Fruit fly (Drosophila melanogaster) whole organism, embryonic: Measurements from ENCODE around the gene Vps2.

Source experiments
- ATbp ChIP-seq: fragments of 200-800 bp; sonication (Bioruptor generic); optimal IDR thresholded peaks from 2 replicates; lab custom pipeline; 2017; ENCODE audit warnings: missing biosample characterization, mild to moderate bottlenecking, missing genetic modification characterization, missing genetic modification reagents
- Antp ChIP-seq: fragments of 200-800 bp; sonication (Bioruptor generic); optimal IDR thresholded peaks from 3 replicates; lab custom pipeline; 2016; ENCODE audit warnings: missing biosample characterization, missing genetic modification characterization
- Atf3 ChIP-seq: fragments of 200-800 bp; sonication (Bioruptor generic); optimal IDR thresholded peaks from 3 replicates; lab custom pipeline; 2016; ENCODE audit warnings: missing biosample characterization, missing genetic modification characterization
- B-H2 ChIP-seq: fragments of 200-800 bp; sonication (Bioruptor generic); optimal IDR thresholded peaks from 2 replicates; lab custom pipeline; 2018; ENCODE audit warnings: missing biosample characterization, mild to moderate bottlenecking, missing genetic modification characterization
- Bteb2 ChIP-seq: fragments of 200-800 bp; sonication (Bioruptor generic); optimal IDR thresholded peaks from 2 replicates; lab custom pipeline; 2016; ENCODE audit warnings: missing biosample characterization, missing genetic modification characterization
- CG11504 ChIP-seq: fragments of 200-800 bp; sonication (Bioruptor generic); optimal IDR thresholded peaks from 3 replicates; lab custom pipeline; 2019; ENCODE audit warnings: missing biosample characterization, mild to moderate bottlenecking, missing genetic modification characterization, moderate library complexity
- CG1233 ChIP-seq: fragments of 200-800 bp; sonication (Bioruptor generic); optimal IDR thresholded peaks from 4 replicates; lab custom pipeline; 2018; ENCODE audit warnings: missing biosample characterization, mild to moderate bottlenecking, missing genetic modification characterization
- CG13775 ChIP-seq: fragments of 200-800 bp; sonication (Bioruptor generic); optimal IDR thresholded peaks from 3 replicates; lab custom pipeline; 2017; ENCODE audit warnings: missing biosample characterization, mild to moderate bottlenecking, missing genetic modification characterization
- CG14965 ChIP-seq: fragments of 200-800 bp; sonication (Bioruptor generic); optimal IDR thresholded peaks from 2 replicates; lab custom pipeline; 2016; ENCODE audit warnings: missing biosample characterization, missing genetic modification characterization, borderline replicate concordance
- CG1792 ChIP-seq: fragments of 200-800 bp; sonication (Bioruptor generic); optimal IDR thresholded peaks from 2 replicates; lab custom pipeline; 2016; ENCODE audit warnings: missing biosample characterization, missing genetic modification characterization
- CG2889 ChIP-seq: fragments of 200-800 bp; sonication (Bioruptor generic); IDR thresholded peaks from 3 replicates; pipeline ENCODE4 v1.3.6; 2022; ENCODE audit warnings: missing biosample characterization, missing genetic modification characterization
- CG34224 ChIP-seq: fragments of 200-800 bp; sonication (Bioruptor generic); IDR thresholded peaks from 3 replicates; pipeline ENCODE4 v1.3.6; 2022; ENCODE audit warnings: missing biosample characterization, missing genetic modification characterization; ENCODE audit not compliant: partially characterized antibody
- CG42726 ChIP-seq: fragments of 200-800 bp; sonication (Bioruptor generic); IDR thresholded peaks from 2 replicates; pipeline ENCODE4 v1.3.6; 2022; ENCODE audit warnings: missing biosample characterization, missing genetic modification characterization; ENCODE audit not compliant: partially characterized antibody
- CG43689 ChIP-seq: fragments of 200-800 bp; sonication (Bioruptor generic); IDR thresholded peaks from 2 replicates; pipeline ENCODE4 v1.3.6; 2022; ENCODE audit warnings: missing biosample characterization, missing genetic modification characterization
- CG5180 ChIP-seq: fragments of 200-800 bp; sonication (Bioruptor generic); optimal IDR thresholded peaks from 3 replicates; lab custom pipeline; 2017; ENCODE audit warnings: missing biosample characterization, missing genetic modification characterization, mild to moderate bottlenecking, moderate library complexity, missing genetic modification reagents
- CG6654 ChIP-seq: fragments of 200-800 bp; sonication (Bioruptor generic); optimal IDR thresholded peaks from 2 replicates; lab custom pipeline; 2017; ENCODE audit warnings: missing biosample characterization, mild to moderate bottlenecking, missing genetic modification characterization
- CG8089 ChIP-seq: fragments of 200-800 bp; sonication (Bioruptor generic); optimal IDR thresholded peaks from 3 replicates; lab custom pipeline; 2016; ENCODE audit warnings: missing biosample characterization, missing genetic modification characterization
- CG8281 ChIP-seq: fragments of 200-800 bp; sonication (Bioruptor generic); optimal IDR thresholded peaks from 2 replicates; lab custom pipeline; 2018; ENCODE audit warnings: missing biosample characterization, mild to moderate bottlenecking, missing genetic modification characterization, moderate library complexity
- CG9727 ChIP-seq: fragments of 200-800 bp; sonication (Bioruptor generic); optimal IDR thresholded peaks from 3 replicates; lab custom pipeline; 2017; ENCODE audit warnings: missing biosample characterization, mild to moderate bottlenecking, missing genetic modification characterization
- Camta ChIP-seq: fragments of 200-800 bp; sonication (Bioruptor generic); optimal IDR thresholded peaks from 2 replicates; lab custom pipeline; 2016; ENCODE audit warnings: missing biosample characterization, missing genetic modification characterization
- Dek ChIP-seq: fragments of 200-800 bp; sonication (Bioruptor generic); optimal IDR thresholded peaks from 3 replicates; lab custom pipeline; 2019; ENCODE audit warnings: missing biosample characterization, mild to moderate bottlenecking, missing genetic modification characterization, moderate library complexity
- Drgx ChIP-seq: fragments of 200-800 bp; sonication (Bioruptor generic); IDR thresholded peaks from 2 replicates; pipeline ENCODE4 v1.3.6; 2022; ENCODE audit warnings: missing biosample characterization, missing genetic modification characterization
- GATAe ChIP-seq: fragments of 200-800 bp; sonication (Bioruptor generic); conservative IDR thresholded peaks from 2 replicates; pipeline ENCODE4 v1.3.6; 2022; ENCODE audit warnings: missing biosample characterization, missing genetic modification characterization
- Gsc ChIP-seq: fragments of 200-800 bp; sonication (Bioruptor generic); IDR thresholded peaks from 2 replicates; pipeline ENCODE4 v1.3.6; 2022; ENCODE audit warnings: missing biosample characterization, missing genetic modification characterization
- HLH3B ChIP-seq: fragments of 200-800 bp; sonication (Bioruptor generic); IDR thresholded peaks from 2 replicates; pipeline ENCODE4 v1.3.6; 2022; ENCODE audit warnings: missing biosample characterization, missing genetic modification characterization
- HLHmδ ChIP-seq: fragments of 200-800 bp; sonication (Bioruptor generic); optimal IDR thresholded peaks from 2 replicates; lab custom pipeline; 2018; ENCODE audit warnings: missing biosample characterization, mild to moderate bottlenecking, missing genetic modification characterization, moderate library complexity
- Hsf ChIP-seq: fragments of 200-800 bp; sonication (Bioruptor generic); optimal IDR thresholded peaks from 3 replicates; lab custom pipeline; 2016; ENCODE audit warnings: missing biosample characterization, missing genetic modification characterization
- MESR4 ChIP-seq: fragments of 200-800 bp; sonication (Bioruptor generic); optimal IDR thresholded peaks from 2 replicates; lab custom pipeline; 2018; ENCODE audit warnings: missing biosample characterization, mild to moderate bottlenecking, missing genetic modification characterization, moderate library complexity
- NC2α ChIP-seq: fragments of 200-800 bp; sonication (Bioruptor generic); optimal IDR thresholded peaks from 2 replicates; lab custom pipeline; 2016; ENCODE audit warnings: missing biosample characterization, missing genetic modification characterization
- Nf-YA ChIP-seq: fragments of 200-800 bp; sonication (Bioruptor generic); IDR thresholded peaks from 2 replicates; pipeline ENCODE4 v1.3.6; 2022; ENCODE audit warnings: missing biosample characterization, missing genetic modification characterization
- Rx ChIP-seq: fragments of 200-800 bp; sonication (Bioruptor generic); IDR thresholded peaks from 2 replicates; pipeline ENCODE4 v1.3.6; 2022; ENCODE audit warnings: missing biosample characterization, missing genetic modification characterization
- Sox100B ChIP-seq: fragments of 200-800 bp; sonication (Bioruptor generic); optimal IDR thresholded peaks from 3 replicates; lab custom pipeline; 2018; ENCODE audit warnings: missing biosample characterization, mild to moderate bottlenecking, missing genetic modification characterization
- Tbp ChIP-seq: fragments of >200 bp; optimal IDR thresholded peaks from 2 replicates; lab custom pipeline; 2018; ENCODE audit warnings: missing biosample characterization, missing genetic modification characterization
- ac ChIP-seq: fragments of 200-800 bp; sonication (Bioruptor generic); optimal IDR thresholded peaks from 3 replicates; lab custom pipeline; 2017; ENCODE audit warnings: missing biosample characterization, mild to moderate bottlenecking, missing genetic modification characterization
- ap ChIP-seq: fragments of 200-800 bp; sonication (Bioruptor generic); IDR thresholded peaks from 2 replicates; pipeline ENCODE4 v1.3.6; 2022; ENCODE audit warnings: missing biosample characterization, missing genetic modification characterization
- bcd ChIP-seq: fragments of 200-800 bp; sonication (Bioruptor generic); optimal IDR thresholded peaks from 2 replicates; lab custom pipeline; 2017; ENCODE audit warnings: missing biosample characterization, mild to moderate bottlenecking, missing genetic modification characterization
- bsh ChIP-seq, 2 experiments: fragments of 200-800 bp; sonication (Bioruptor generic); optimal IDR thresholded peaks; 2 replicates each; lab custom pipeline; 2017 to 2018; ENCODE audit warnings: mild to moderate bottlenecking in 2 of 2, missing biosample characterization in 2 of 2, missing genetic modification characterization in 2 of 2, moderate library complexity in 1 of 2
- chif ChIP-seq, 2 experiments: fragments of 200-800 bp; sonication (Bioruptor generic); optimal IDR thresholded peaks; 3 replicates each; lab custom pipeline; 2016; ENCODE audit warnings: missing biosample characterization in 2 of 2, missing genetic modification characterization in 2 of 2
- disco-r ChIP-seq: fragments of 200-800 bp; sonication (Bioruptor generic); optimal IDR thresholded peaks from 2 replicates; lab custom pipeline; 2016; ENCODE audit warnings: missing biosample characterization, missing genetic modification characterization
- dysf ChIP-seq: fragments of 200-800 bp; sonication (Bioruptor generic); IDR thresholded peaks from 3 replicates; pipeline ENCODE4 v1.3.6; 2022; ENCODE audit warnings: missing biosample characterization, missing genetic modification characterization
- en ChIP-seq: fragments of 200-800 bp; sonication (Bioruptor generic); optimal IDR thresholded peaks from 2 replicates; lab custom pipeline; 2016; ENCODE audit warnings: missing biosample characterization, missing genetic modification characterization
- gcm ChIP-seq: fragments of 200-800 bp; sonication (Bioruptor generic); optimal IDR thresholded peaks from 2 replicates; lab custom pipeline; 2019; ENCODE audit warnings: missing biosample characterization, mild to moderate bottlenecking, missing genetic modification characterization, moderate library complexity
- ind ChIP-seq: fragments of 200-800 bp; sonication (Bioruptor generic); optimal IDR thresholded peaks from 3 replicates; lab custom pipeline; 2016; ENCODE audit warnings: missing biosample characterization, missing genetic modification characterization
- pb ChIP-seq: fragments of 200-800 bp; sonication (Bioruptor generic); optimal IDR thresholded peaks from 3 replicates; lab custom pipeline; 2016; ENCODE audit warnings: missing biosample characterization, missing genetic modification characterization
- prd ChIP-seq, 3 experiments: fragments of >200 bp in 2 of 3; fragments of 200-800 bp in 1 of 3; sonication (Bioruptor generic) in 1 of 3; optimal IDR thresholded peaks in 2 of 3; IDR thresholded peaks in 1 of 3; 2 replicates in 2 of 3; 3 replicates in 1 of 3; pipeline versions ENCODE4 v1.3.6 to Lab custom; 2017 to 2022; ENCODE audit warnings: missing biosample characterization in 1 of 3, missing genetic modification characterization in 1 of 3
- slbo ChIP-seq: fragments of 200-800 bp; sonication (Bioruptor generic); IDR thresholded peaks from 2 replicates; pipeline ENCODE4 v1.3.6; 2022; ENCODE audit warnings: missing biosample characterization, missing genetic modification characterization
- ssp ChIP-seq: fragments of 200-800 bp; sonication (Bioruptor generic); IDR thresholded peaks from 2 replicates; pipeline ENCODE4 v1.3.6; 2022; ENCODE audit warnings: missing biosample characterization, missing genetic modification characterization
- wor ChIP-seq: fragments of 200-800 bp; sonication (Bioruptor generic); IDR thresholded peaks from 2 replicates; pipeline ENCODE4 v1.3.6; 2022; ENCODE audit warnings: missing biosample characterization, missing genetic modification characterization
- zfh1 ChIP-seq: fragments of 200-800 bp; sonication (Bioruptor generic); IDR thresholded peaks from 3 replicates; pipeline ENCODE4 v1.3.6; 2022; ENCODE audit warnings: missing biosample characterization, missing genetic modification characterization

Gene Vps2

dm6 chr3R:26021195-26021914 is 31.3 kb upstream of the Vps2 start (continued):
- TF ChIP-seq CG42726 (GFP tag; lab: Robert Waterston, UW) (no peak), CG8281 (tag; lab: Kevin White, UChicago) (peak; percentile 73), dysf (GFP tag; lab: Robert Waterston, UW) (peak; percentile 91), bsh (GFP tag; optimal IDR thresholded peaks at IDR 0.05; lab: Kevin White, UChicago) (peak; percentile 86 to 93), Sox100B (GFP tag; lab: Kevin White, UChicago) (peak; percentile 99), GATAe (peak; percentile 38; the same call in 1 of the 2 replicates), Gsc (GFP tag; lab: Robert Waterston, UW) (peak; percentile 73), zfh1 (peak; percentile 78), Bteb2 (GFP tag; lab: Kevin White, UChicago) (peak; percentile 88), pb (GFP tag; lab: Kevin White, UChicago) (peak; percentile 25), CG8089 (GFP tag; lab: Kevin White, UChicago) (peak; percentile 58), CG11504 (tag; lab: Kevin White, UChicago) (peak; percentile 96), slbo (GFP tag; lab: Robert Waterston, UW) (peak; percentile 86), gcm (peak; percentile 94), CG5180 (GFP tag; lab: Kevin White, UChicago) (peak; percentile 87), MESR4 (GFP tag; lab: Kevin White, UChicago) (no peak), CG6654 (GFP tag; lab: Kevin White, UChicago) (peak; percentile 89), Rx (peak; percentile 37; the same call in 1 of the 2 replicates), CG14965 (GFP tag; lab: Kevin White, UChicago) (no peak), CG43689 (GFP tag; lab: Robert Waterston, UW) (0 out of 2 replicates have a peak, but pooled peaks have one; percentile 16), chif (GFP tag; optimal IDR thresholded peaks at IDR 0.05; lab: Kevin White, UChicago) (peak; percentile 81 to 89), en (GFP tag; lab: Kevin White, UChicago) (peak; percentile 67), Drgx (GFP tag; lab: Robert Waterston, UW) (peak; percentile 53; the same call in 1 of the 2 replicates), Hsf (GFP tag; lab: Kevin White, UChicago) (peak; percentile 94), CG13775 (peak; percentile 97), CG9727 (GFP tag; lab: Kevin White, UChicago) (peak; percentile 99), NC2α (peak; percentile 62), Antp (GFP tag; lab: Kevin White, UChicago) (peak; percentile 67), Dek (tag; lab: Kevin White, UChicago) (peak; percentile 86), ind (GFP tag; lab: Kevin White, UChicago) (peak; percentile 91), Camta (GFP tag; lab: Kevin White, UChicago) (peak; percentile 94), ap (peak; percentile 75), wor (GFP tag; lab: Robert Waterston, UW) (peak; percentile 85), HLHmδ (GFP tag; lab: Kevin White, UChicago) (peak; percentile 98), CG2889 (GFP tag; lab: Robert Waterston, UW) (peak; percentile 50; the same call in 2 of the 3 replicates), B-H2 (GFP tag; lab: Kevin White, UChicago) (peak; percentile 59), ATbp (GFP tag; lab: Kevin White, UChicago) (peak; percentile 89), Atf3 (peak; percentile 73), CG34224 (no peak), prd (optimal IDR thresholded peaks at IDR 0.05; lab: Kevin White, UChicago) (no peak), prd (GFP tag; IDR thresholded peaks at IDR 0.05; lab: Robert Waterston, UW) (peak; percentile 89), CG1792 (peak; percentile 75), ac (GFP tag; lab: Kevin White, UChicago) (peak; percentile 86), ssp (peak; percentile 83), disco-r (peak; percentile 71), bcd (GFP tag; lab: Kevin White, UChicago) (peak; percentile 96), CG1233 (peak; percentile 95), HLH3B (peak; percentile 76), Tbp (GFP tag; lab: Kevin White, UChicago) (no peak), Nf-YA (GFP tag; lab: Robert Waterston, UW) (no peak)
